Worm (Caenorhabditis elegans): ENCODE results near the gene Y22F5A.11.

Gene Y22F5A.11

ce11 chrV:10237959-10238444 lies 37.4 kb downstream of the Y22F5A.11 start:
- TF ChIP-seq ceh-9 (tag; optimal IDR thresholded peaks at IDR 0.05) (no peak), ama-1 (optimal IDR thresholded peaks at IDR 0.05) (peak; percentile 6), fkh-2 (tag; optimal IDR thresholded peaks at IDR 0.05) (no peak), nhr-237 (tag; optimal IDR thresholded peaks at IDR 0.05) (no peak)

- TF ChIP-seq nhr-25 (tag; optimal IDR thresholded peaks at IDR 0.05) (no peak), elt-2 (tag; optimal IDR thresholded peaks at IDR 0.05) (no peak), sea-2 (GFP tag; optimal IDR thresholded peaks at IDR 0.05) (no peak), lin-15B (tag; optimal IDR thresholded peaks at IDR 0.05) (no peak), nhr-77 (tag; optimal IDR thresholded peaks at IDR 0.05) (no peak), unc-39 (tag; optimal IDR thresholded peaks at IDR 0.05) (no peak), ztf-4 (tag; optimal IDR thresholded peaks at IDR 0.05) (no peak), R02D3.7 (tag; optimal IDR thresholded peaks at IDR 0.05) (no peak), eor-1 (tag; optimal IDR thresholded peaks at IDR 0.05) (no peak), snpc-4 (tag; optimal IDR thresholded peaks at IDR 0.05) (no peak), nhr-237 (tag; optimal IDR thresholded peaks at IDR 0.05) (no peak), hmg-11 (tag; optimal IDR thresholded peaks at IDR 0.05) (no peak), mml-1 (tag; optimal IDR thresholded peaks at IDR 0.05) (no peak), aly-2 (tag; optimal IDR thresholded peaks at IDR 0.05) (no peak), nhr-67 (tag; optimal IDR thresholded peaks at IDR 0.05) (no peak), ceh-28 (tag; optimal IDR thresholded peaks at IDR 0.05) (no peak), daf-12 (tag; optimal IDR thresholded peaks at IDR 0.05) (no peak), nhr-43 (tag; optimal IDR thresholded peaks at IDR 0.05; ENCODE audit: poor library complexity, severe bottlenecking) (no peak), nfya-1 (tag; optimal IDR thresholded peaks at IDR 0.05; ENCODE audit: insufficient read depth) (no peak), pqm-1 (tag; optimal IDR thresholded peaks at IDR 0.05) (no peak)
Measured at ce11 chrV:10237171-10237570, 38.3 kb downstream of the Y22F5A.11 start.

- TF ChIP-seq ceh-28 (tag; optimal IDR thresholded peaks at IDR 0.05) (no peak), ztf-4 (tag; optimal IDR thresholded peaks at IDR 0.05) (no peak), nhr-23 (tag; optimal IDR thresholded peaks at IDR 0.05) (no peak), lsy-12 (tag; optimal IDR thresholded peaks at IDR 0.05) (no peak)
Measured at ce11 chrV:10233330-10233729, 42.1 kb downstream of the Y22F5A.11 start, which contains the start of gene str-182. TSS of gene str-182 (minus strand) at chrV:10233430.

ce11 chrV:10230932-10231331 lies 44.5 kb downstream of the Y22F5A.11 start, which contains the start of gene fipr-6:
TSS of gene fipr-6 (plus strand) at chrV:10231232.
- TF ChIP-seq ceh-28 (tag; optimal IDR thresholded peaks at IDR 0.05) = no peak
- no peak for TF ChIP-seq nhr-28 (tag; optimal IDR thresholded peaks at IDR 0.05)
- no peak for TF ChIP-seq nhr-237 (tag; optimal IDR thresholded peaks at IDR 0.05)
- no peak for TF ChIP-seq fkh-2 (tag; optimal IDR thresholded peaks at IDR 0.05)
- no peak for TF ChIP-seq elt-1 (tag; optimal IDR thresholded peaks at IDR 0.05)
- TF ChIP-seq lin-15B (tag; optimal IDR thresholded peaks at IDR 0.05) = no peak
- no peak for TF ChIP-seq nhr-12 (tag; optimal IDR thresholded peaks at IDR 0.05)
- TF ChIP-seq nhr-25 (tag; optimal IDR thresholded peaks at IDR 0.05) = no peak
- no peak for TF ChIP-seq ama-1 (optimal IDR thresholded peaks at IDR 0.05)
- no peak for TF ChIP-seq ceh-82 (tag; optimal IDR thresholded peaks at IDR 0.05)
- TF ChIP-seq mml-1 (tag; optimal IDR thresholded peaks at IDR 0.05) = no peak

ce11 chrV:10229222-10229879 lies 46.1 kb downstream of the Y22F5A.11 start, which contains the start of the genes pyt-1 and fipr-7:
TSS of gene pyt-1 (minus strand) at chrV:10229322.
TSS of gene fipr-7 (plus strand) at chrV:10229829.
- no peak for TF ChIP-seq unc-62 (GFP tag; optimal IDR thresholded peaks at IDR 0.05)
- no peak for TF ChIP-seq egl-5 (tag; optimal IDR thresholded peaks at IDR 0.05)
- TF ChIP-seq nhr-11 (tag; optimal IDR thresholded peaks at IDR 0.05) = no peak
- no peak for TF ChIP-seq fkh-2 (tag; optimal IDR thresholded peaks at IDR 0.05)

- no peak for TF ChIP-seq ceh-82 (tag; optimal IDR thresholded peaks at IDR 0.05)
- TF ChIP-seq pha-4 (tag; optimal IDR thresholded peaks at IDR 0.05) = peak; percentile 42
Measured at ce11 chrV:10228360-10228759, 47.1 kb downstream of the Y22F5A.11 start, which contains the start of gene fipr-4. TSS of gene fipr-4 (minus strand) at chrV:10228460.

Data from whole organism, L3 larva.